Worm (Caenorhabditis elegans): ENCODE data around the gene bgnt-1.2.

bgnt-1.2 gene

DNA sequence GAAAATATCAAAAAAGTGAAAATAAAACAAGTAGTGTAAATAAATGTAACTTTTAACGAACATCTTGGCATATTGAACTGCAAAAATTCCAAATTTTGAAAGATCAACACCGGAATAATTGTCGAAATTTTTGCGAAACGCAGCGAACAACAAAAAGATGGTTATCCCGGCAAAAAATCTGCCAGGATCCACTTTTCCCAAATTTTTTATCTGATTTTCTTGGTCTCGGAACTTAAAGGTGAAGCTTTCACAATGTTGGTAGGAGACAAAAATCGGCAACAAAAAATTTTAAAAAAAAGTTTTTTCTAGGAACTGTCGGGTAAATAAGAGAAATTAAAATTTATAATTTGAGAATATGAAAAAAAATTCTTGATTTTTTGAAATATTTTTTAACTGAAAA is at the start of gene bgnt-1.2:
Gene bgnt-1.2, minus strand, starts transcription at position 101 of the 400 bp plus-strand sequence.
- TF ChIP-seq dmd-8 (GFP tag; IDR thresholded peaks at IDR 0.05) (no peak), zip-2 (tag; optimal IDR thresholded peaks at IDR 0.05) (no peak), ztf-7 (tag; optimal IDR thresholded peaks at IDR 0.05) (no peak), dmd-6 (GFP tag; IDR thresholded peaks at IDR 0.05) (no peak), lsy-2 (tag; optimal IDR thresholded peaks at IDR 0.05) (no peak), ceh-62 (tag; optimal IDR thresholded peaks at IDR 0.05) (no peak), T26A8.4 (GFP tag; IDR thresholded peaks at IDR 0.05) (no peak), snpc-1.2 (GFP tag; IDR thresholded peaks at IDR 0.05) (no peak), nhr-6 (tag; optimal IDR thresholded peaks at IDR 0.05) (no peak), dve-1 (tag; optimal IDR thresholded peaks at IDR 0.05; ENCODE audit: insufficient read depth) (no peak), mep-1 (tag; optimal IDR thresholded peaks at IDR 0.05) (no peak), zag-1 (tag; optimal IDR thresholded peaks at IDR 0.05) (no peak), hmg-1.1 (GFP tag; IDR thresholded peaks at IDR 0.05) (no peak), pqm-1 (tag; optimal IDR thresholded peaks at IDR 0.05) (no peak), fos-1 (tag; optimal IDR thresholded peaks at IDR 0.05) (no peak), nhr-25 (tag; optimal IDR thresholded peaks at IDR 0.05; ENCODE audit: borderline replicate concordance, insufficient read depth) (no peak), Y48G9A.11 (GFP tag; IDR thresholded peaks at IDR 0.05) (no peak), lin-13 (GFP tag; optimal IDR thresholded peaks at IDR 0.05) (no peak), rbr-2 (tag; optimal IDR thresholded peaks at IDR 0.05) (no peak), hif-1 (tag; optimal IDR thresholded peaks at IDR 0.05) (no peak)

DNA sequence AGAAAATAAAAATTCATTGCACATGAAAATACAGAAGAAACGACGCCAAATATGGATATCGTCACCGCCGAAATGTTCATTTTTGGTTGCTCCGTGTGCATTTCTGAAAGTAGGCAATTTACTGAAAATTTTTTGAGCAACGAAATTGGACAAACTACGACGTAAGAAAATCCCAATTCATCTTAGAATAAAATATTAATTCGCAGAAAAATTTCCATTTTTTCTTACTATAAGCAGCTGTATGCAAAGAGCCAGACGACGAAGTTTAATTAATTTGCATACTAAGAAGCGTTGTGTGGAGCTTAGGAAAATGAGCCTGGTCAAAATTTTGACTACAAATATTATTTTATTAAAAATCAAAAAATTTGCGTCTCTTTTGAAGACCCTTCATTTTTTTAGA is 48.2 kb upstream of the bgnt-1.2 start, which contains the start of gene srbc-19:
Gene srbc-19, minus strand, starts transcription at position 101 of the 400 bp plus-strand sequence.
- TF ChIP-seq aly-2 (tag; optimal IDR thresholded peaks at IDR 0.05) (no peak), fos-1 (tag; optimal IDR thresholded peaks at IDR 0.05) (no peak), ceh-44 (GFP tag; IDR thresholded peaks at IDR 0.05) (no peak), nhr-42 (GFP tag; IDR thresholded peaks at IDR 0.05) (no peak), F44E2.7 (GFP tag; IDR thresholded peaks at IDR 0.05) (no peak), pqm-1 (tag; optimal IDR thresholded peaks at IDR 0.05) (no peak), aha-1 (tag) (no peak), ctbp-1 (GFP tag; IDR thresholded peaks at IDR 0.05) (no peak), ceh-32 (tag; optimal IDR thresholded peaks at IDR 0.05; ENCODE audit: poor library complexity) (no peak), lin-1 (GFP tag; IDR thresholded peaks at IDR 0.05) (no peak)

DNA sequence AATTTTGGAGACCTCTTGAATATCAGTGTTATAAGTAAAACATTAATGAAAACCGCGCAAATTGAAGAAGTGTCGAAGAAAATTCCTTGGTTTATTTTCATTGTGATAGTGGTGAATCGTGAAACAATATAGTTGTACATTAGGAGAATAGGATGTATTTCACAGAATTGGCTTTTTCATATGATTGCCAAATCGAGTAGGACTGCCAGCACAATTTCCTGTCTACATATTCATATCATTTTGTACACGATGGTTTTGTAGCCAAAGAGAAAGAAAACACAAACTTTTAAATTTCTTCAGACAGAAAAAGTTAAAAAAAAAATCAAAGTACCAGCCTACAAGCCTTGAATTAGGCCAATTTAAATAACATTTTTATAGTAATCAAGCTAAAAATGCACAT is 45.3 kb upstream of the bgnt-1.2 start, which contains the start of gene str-255:
Gene str-255, minus strand, starts transcription at position 101 of the 400 bp plus-strand sequence.
- TF ChIP-seq ctbp-1 (GFP tag; IDR thresholded peaks at IDR 0.05) (no peak), F37D6.2 (tag; optimal IDR thresholded peaks at IDR 0.05) (no peak), mep-1 (tag; optimal IDR thresholded peaks at IDR 0.05) (no peak), Y105C5A.15 (GFP tag; IDR thresholded peaks at IDR 0.05) (no peak), zip-2 (tag; optimal IDR thresholded peaks at IDR 0.05) (no peak)

DNA sequence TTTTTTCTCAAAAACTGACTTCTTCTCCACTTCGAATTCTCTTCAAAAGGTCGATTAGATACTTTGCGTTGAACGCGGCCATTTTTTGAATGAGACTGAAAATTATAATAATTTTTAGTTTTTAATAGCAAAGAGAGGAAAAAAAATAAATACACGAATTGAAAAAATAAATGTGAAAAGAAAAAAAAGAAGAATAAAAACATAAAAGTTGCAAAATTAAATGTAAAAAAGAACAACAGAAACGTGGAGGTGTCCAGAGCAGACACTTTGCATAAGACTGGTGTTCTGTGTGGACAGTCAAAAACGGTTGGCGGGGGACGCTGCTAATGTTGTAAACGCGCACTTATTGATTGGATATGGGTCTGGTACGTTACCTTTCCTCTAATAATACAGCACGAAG is 40.9 kb upstream of the bgnt-1.2 start, which contains the start of gene C45H4.14:
Gene C45H4.14, minus strand, starts transcription at position 101 of the 400 bp plus-strand sequence.
- no peak for TF ChIP-seq jun-1 (tag; optimal IDR thresholded peaks at IDR 0.05)
- TF ChIP-seq nhr-41 (GFP tag; IDR thresholded peaks at IDR 0.05) = no peak
- TF ChIP-seq cey-2 (tag; optimal IDR thresholded peaks at IDR 0.05; ENCODE audit: borderline replicate concordance, insufficient read depth) = no peak

DNA sequence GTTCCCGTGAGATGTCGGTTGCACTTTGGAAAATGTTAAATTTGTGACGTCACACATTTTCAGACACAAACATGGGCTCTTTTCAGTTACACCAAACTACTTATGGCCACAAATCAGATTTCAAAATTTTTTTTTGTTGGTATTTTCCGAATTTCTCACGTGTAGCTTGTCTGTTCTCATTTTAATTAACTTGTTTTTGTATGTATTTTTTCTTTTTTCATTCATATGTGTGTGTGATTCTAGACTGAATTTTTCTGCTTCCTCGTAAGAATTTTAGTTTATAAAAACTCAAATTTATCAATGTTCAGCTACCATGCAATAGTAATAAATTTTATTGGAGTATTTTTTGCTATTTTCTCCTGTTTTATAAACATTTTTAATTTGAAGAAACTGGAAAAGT is 38.4 kb upstream of the bgnt-1.2 start, which contains the start of gene srbc-22:
Gene srbc-22, plus strand, starts transcription at position 301 of the 400 bp plus-strand sequence.
- TF ChIP-seq snpc-4 (tag; optimal IDR thresholded peaks at IDR 0.05) (no peak), ceh-20 (GFP tag; IDR thresholded peaks at IDR 0.05) (no peak), ces-1 (GFP tag; optimal IDR thresholded peaks at IDR 0.05) (no peak), lin-13 (GFP tag; optimal IDR thresholded peaks at IDR 0.05) (no peak), nhr-25 (tag; optimal IDR thresholded peaks at IDR 0.05; ENCODE audit: borderline replicate concordance, insufficient read depth) (no peak), aha-1 (tag) (no peak), ceh-62 (tag; optimal IDR thresholded peaks at IDR 0.05) (no peak), F37D6.2 (tag; optimal IDR thresholded peaks at IDR 0.05) (no peak), nhr-237 (tag; optimal IDR thresholded peaks at IDR 0.05) (no peak), tra-1 (GFP tag; IDR thresholded peaks at IDR 0.05) (no peak)

All from whole organism, L4 larva.